Worm (Caenorhabditis elegans): Measurements from ENCODE around the gene nlp-7.

DNA sequence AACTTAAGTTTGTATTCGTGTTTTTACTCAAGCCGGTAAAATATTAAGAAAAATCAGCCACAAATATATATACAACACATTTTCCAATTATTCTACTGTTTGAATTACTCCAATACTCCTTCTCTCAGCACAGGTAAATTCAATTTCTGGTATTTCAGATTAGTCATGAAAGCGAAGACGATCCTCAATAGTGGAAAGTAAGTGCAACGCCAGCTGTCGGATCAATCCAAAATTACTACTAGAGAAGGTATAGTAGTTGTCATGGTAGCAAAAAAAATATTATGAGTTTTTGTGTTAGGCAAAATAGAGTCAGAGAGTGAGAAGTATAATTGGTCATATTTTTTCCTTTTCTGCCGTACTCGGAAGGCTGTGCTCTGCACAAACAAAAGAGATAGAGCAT, 20.1 kb downstream of the nlp-7 start, which contains the start of gene K01A12.2:
- TF ChIP-seq ama-1 (optimal IDR thresholded peaks at IDR 0.05) (no peak), nhr-28 (tag; optimal IDR thresholded peaks at IDR 0.05) (no peak), nfya-1 (tag; optimal IDR thresholded peaks at IDR 0.05; ENCODE audit: insufficient read depth) (no peak), nhr-237 (tag; optimal IDR thresholded peaks at IDR 0.05) (no peak)
